Worm (Caenorhabditis elegans) whole organism, mixed stage, embryonic: Measurements from ENCODE around the gene F01F1.3.

Experiments used
- ces-1 ChIP-seq: fragments of 150-350 bp; optimal IDR thresholded peaks from 2 replicates; lab custom pipeline; 2014; ENCODE audit warnings: missing biosample characterization, missing genetic modification reagents, missing genetic modification characterization
- nhr-28 ChIP-seq: fragments of 150-350 bp; optimal IDR thresholded peaks from 2 replicates; lab custom pipeline; 2014; ENCODE audit warnings: missing biosample characterization, missing genetic modification characterization
- unc-39 ChIP-seq: fragments of 150-350 bp; optimal IDR thresholded peaks from 2 replicates; lab custom pipeline; 2014; ENCODE audit warnings: missing biosample characterization, missing genetic modification characterization
- ztf-11 ChIP-seq: fragments of 150-350 bp; optimal IDR thresholded peaks from 2 replicates; lab custom pipeline; 2014; ENCODE audit warnings: missing biosample characterization, missing genetic modification characterization

- TF ChIP-seq nhr-28 (tag; lab: Kevin White, UChicago) = no peak
- no peak for TF ChIP-seq ztf-11 (tag; lab: Kevin White, UChicago)
- TF ChIP-seq unc-39 (tag; lab: Kevin White, UChicago) = no peak
- no peak for TF ChIP-seq ces-1 (GFP tag; lab: Kevin White, UChicago)
Observed at ce11 chrIII:5859008-5859407, 12.7 kb upstream of the F01F1.3 start, which contains the start of gene dpf-4.
